Fruit fly (Drosophila melanogaster) whole organism, embryonic: Measurements from ENCODE around the gene defl.

Experiments
- ATbp ChIP-seq: fragments of 200-800 bp; sonication (Bioruptor generic); optimal IDR thresholded peaks from 2 replicates; lab custom pipeline; 2017; ENCODE audit warnings: missing biosample characterization, mild to moderate bottlenecking, missing genetic modification characterization, missing genetic modification reagents
- CG10543 ChIP-seq: fragments of 200-800 bp; sonication (Bioruptor generic); optimal IDR thresholded peaks from 3 replicates; lab custom pipeline; 2017; ENCODE audit warnings: missing biosample characterization, mild to moderate bottlenecking, missing genetic modification characterization, moderate library complexity
- CG12391 ChIP-seq: fragments of 200-800 bp; sonication (Bioruptor generic); optimal IDR thresholded peaks from 3 replicates; lab custom pipeline; 2018; ENCODE audit warnings: missing biosample characterization, mild to moderate bottlenecking, missing genetic modification characterization, moderate library complexity
- CG14710 ChIP-seq: fragments of 200-800 bp; sonication (Bioruptor generic); optimal IDR thresholded peaks from 3 replicates; lab custom pipeline; 2019; ENCODE audit warnings: missing biosample characterization, mild to moderate bottlenecking, missing genetic modification characterization, moderate library complexity
- CG14965 ChIP-seq: fragments of 200-800 bp; sonication (Bioruptor generic); optimal IDR thresholded peaks from 2 replicates; lab custom pipeline; 2016; ENCODE audit warnings: missing biosample characterization, missing genetic modification characterization, borderline replicate concordance
- CG15073 ChIP-seq: fragments of 200-800 bp; sonication (Bioruptor generic); optimal IDR thresholded peaks from 2 replicates; lab custom pipeline; 2016; ENCODE audit warnings: missing biosample characterization, missing genetic modification characterization
- CG15696 ChIP-seq: fragments of 200-800 bp; sonication (Bioruptor generic); optimal IDR thresholded peaks from 2 replicates; lab custom pipeline; 2019; ENCODE audit warnings: missing biosample characterization, mild to moderate bottlenecking, missing genetic modification characterization, moderate library complexity
- CG1603 ChIP-seq: fragments of 200-800 bp; sonication (Bioruptor generic); optimal IDR thresholded peaks from 2 replicates; lab custom pipeline; 2019; ENCODE audit warnings: missing biosample characterization, mild to moderate bottlenecking, missing genetic modification characterization, moderate library complexity
- CG16779 ChIP-seq: fragments of 200-800 bp; sonication (Bioruptor generic); IDR thresholded peaks from 2 replicates; pipeline ENCODE4 v1.3.6; 2022; ENCODE audit warnings: missing biosample characterization, missing genetic modification characterization
- CG2202 ChIP-seq: fragments of 200-800 bp; sonication (Bioruptor generic); optimal IDR thresholded peaks from 2 replicates; lab custom pipeline; 2018; ENCODE audit warnings: missing biosample characterization, mild to moderate bottlenecking, missing genetic modification characterization
- CG2712 ChIP-seq: fragments of 200-800 bp; optimal IDR thresholded peaks from 3 replicates; lab custom pipeline; 2019; ENCODE audit warnings: missing biosample characterization, mild to moderate bottlenecking, missing genetic modification characterization, moderate library complexity
- CG31365 ChIP-seq: fragments of 200-800 bp; sonication (Bioruptor generic); optimal IDR thresholded peaks from 2 replicates; lab custom pipeline; 2018; ENCODE audit warnings: missing biosample characterization, mild to moderate bottlenecking, missing genetic modification characterization
- CG33213 ChIP-seq: fragments of 200-800 bp; sonication (Bioruptor generic); optimal IDR thresholded peaks from 3 replicates; lab custom pipeline; 2016; ENCODE audit warnings: missing biosample characterization, missing genetic modification characterization
- CG4617 ChIP-seq: fragments of 200-800 bp; sonication (Bioruptor generic); optimal IDR thresholded peaks from 3 replicates; lab custom pipeline; 2016; ENCODE audit warnings: missing biosample characterization, missing genetic modification characterization, borderline replicate concordance
- CG5953 ChIP-seq: fragments of 200-800 bp; sonication (Bioruptor generic); IDR thresholded peaks from 2 replicates; pipeline ENCODE4 v1.3.6; 2022; ENCODE audit warnings: missing biosample characterization, missing genetic modification characterization
- CG7271 ChIP-seq: fragments of 200-800 bp; sonication (Bioruptor generic); optimal IDR thresholded peaks from 2 replicates; lab custom pipeline; 2018; ENCODE audit warnings: missing biosample characterization, mild to moderate bottlenecking, missing genetic modification characterization, moderate library complexity
- D19A ChIP-seq: fragments of 200-800 bp; optimal IDR thresholded peaks from 3 replicates; lab custom pipeline; 2019; ENCODE audit warnings: missing biosample characterization, mild to moderate bottlenecking, missing genetic modification characterization, moderate library complexity
- Dad ChIP-seq: fragments of 200-800 bp; sonication (Bioruptor generic); optimal IDR thresholded peaks from 3 replicates; lab custom pipeline; 2016; ENCODE audit warnings: missing biosample characterization, missing genetic modification characterization
- Deaf1 ChIP-seq: fragments of 200-800 bp; optimal IDR thresholded peaks from 3 replicates; lab custom pipeline; 2019; ENCODE audit warnings: missing biosample characterization, mild to moderate bottlenecking, missing genetic modification characterization, moderate library complexity
- Dll ChIP-seq: fragments of 200-800 bp; sonication (Bioruptor generic); IDR thresholded peaks from 4 replicates; pipeline ENCODE4 v1.3.6; 2022; ENCODE audit warnings: missing biosample characterization, missing genetic modification characterization; ENCODE audit not compliant: partially characterized antibody
- Ets65A ChIP-seq: fragments of 200-800 bp; sonication (Bioruptor generic); peaks from one replicate; lab custom pipeline; 2016; ENCODE audit warnings: missing biosample characterization, missing genetic modification characterization
- HHEX ChIP-seq: fragments of 200-800 bp; sonication (Bioruptor generic); optimal IDR thresholded peaks from 3 replicates; lab custom pipeline; 2017; ENCODE audit warnings: missing biosample characterization, mild to moderate bottlenecking, missing genetic modification characterization, missing genetic modification reagents
- Hmx ChIP-seq: fragments of 200-800 bp; sonication (Bioruptor generic); optimal IDR thresholded peaks from 2 replicates; lab custom pipeline; 2016; ENCODE audit warnings: missing biosample characterization, missing genetic modification characterization
- MESR4 ChIP-seq: fragments of 200-800 bp; sonication (Bioruptor generic); optimal IDR thresholded peaks from 2 replicates; lab custom pipeline; 2018; ENCODE audit warnings: missing biosample characterization, mild to moderate bottlenecking, missing genetic modification characterization, moderate library complexity
- NC2α ChIP-seq: fragments of 200-800 bp; sonication (Bioruptor generic); optimal IDR thresholded peaks from 2 replicates; lab custom pipeline; 2016; ENCODE audit warnings: missing biosample characterization, missing genetic modification characterization
- Neu2 ChIP-seq: fragments of 200-800 bp; sonication (Bioruptor generic); optimal IDR thresholded peaks from 3 replicates; lab custom pipeline; 2016; ENCODE audit warnings: missing biosample characterization, missing genetic modification characterization, borderline replicate concordance
- Scr ChIP-seq: fragments of 200-800 bp; sonication (Bioruptor generic); IDR thresholded peaks from 2 replicates; pipeline ENCODE4 v1.3.6; 2022; ENCODE audit warnings: missing biosample characterization, missing genetic modification characterization; ENCODE audit not compliant: partially characterized antibody
- Sin3A ChIP-seq: fragments of >200 bp; optimal IDR thresholded peaks from 2 replicates; lab custom pipeline; 2018
- Vsx1 ChIP-seq: fragments of 200-800 bp; sonication (Bioruptor generic); optimal IDR thresholded peaks from 2 replicates; lab custom pipeline; 2017; ENCODE audit warnings: missing biosample characterization, mild to moderate bottlenecking, missing genetic modification characterization, missing genetic modification reagents
- amos ChIP-seq: fragments of 200-800 bp; sonication (Bioruptor generic); IDR thresholded peaks from 2 replicates; pipeline ENCODE4 v1.3.6; 2022; ENCODE audit warnings: missing biosample characterization, missing genetic modification characterization; ENCODE audit not compliant: partially characterized antibody
- ato ChIP-seq: fragments of 200-800 bp; sonication (Bioruptor generic); IDR thresholded peaks from 2 replicates; pipeline ENCODE4 v1.3.6; 2022; ENCODE audit warnings: missing biosample characterization, missing genetic modification characterization; ENCODE audit not compliant: partially characterized antibody
- btn ChIP-seq: fragments of 200-800 bp; sonication (Bioruptor generic); optimal IDR thresholded peaks from 2 replicates; lab custom pipeline; 2016; ENCODE audit warnings: missing biosample characterization, missing genetic modification characterization
- chn ChIP-seq: fragments of 200-800 bp; sonication (Bioruptor generic); optimal IDR thresholded peaks from 2 replicates; lab custom pipeline; 2016; ENCODE audit warnings: missing biosample characterization, missing genetic modification characterization
- ci ChIP-seq: fragments of 200-800 bp; sonication (Bioruptor generic); IDR thresholded peaks from 3 replicates; pipeline ENCODE4 v1.3.6; 2022; ENCODE audit warnings: missing biosample characterization, missing genetic modification characterization
- croc ChIP-seq: fragments of 200-800 bp; sonication (Bioruptor generic); conservative IDR thresholded peaks from 3 replicates; pipeline ENCODE4 v1.3.6; 2022; ENCODE audit warnings: missing biosample characterization, missing genetic modification characterization
- esg ChIP-seq: fragments of 200-800 bp; sonication (Bioruptor generic); conservative IDR thresholded peaks from 2 replicates; pipeline ENCODE4 v1.3.6; 2022; ENCODE audit warnings: missing biosample characterization, missing genetic modification characterization
- fu2 ChIP-seq: fragments of 200-800 bp; sonication (Bioruptor generic); optimal IDR thresholded peaks from 2 replicates; lab custom pipeline; 2016; ENCODE audit warnings: missing biosample characterization, missing genetic modification characterization
- grn ChIP-seq: fragments of 200-800 bp; sonication (Bioruptor generic); optimal IDR thresholded peaks from 3 replicates; lab custom pipeline; 2017; ENCODE audit warnings: missing biosample characterization, missing genetic modification characterization
- hbn ChIP-seq: fragments of 200-800 bp; sonication (Bioruptor generic); IDR thresholded peaks from 2 replicates; pipeline ENCODE4 v1.3.6; 2022; ENCODE audit warnings: missing biosample characterization, missing genetic modification characterization; ENCODE audit not compliant: partially characterized antibody
- ind ChIP-seq: fragments of 200-800 bp; sonication (Bioruptor generic); optimal IDR thresholded peaks from 3 replicates; lab custom pipeline; 2016; ENCODE audit warnings: missing biosample characterization, missing genetic modification characterization
- mam ChIP-seq: fragments of 200-800 bp; sonication (Bioruptor generic); optimal IDR thresholded peaks from 3 replicates; lab custom pipeline; 2016; ENCODE audit warnings: missing biosample characterization, missing genetic modification characterization
- mld ChIP-seq: fragments of 200-800 bp; sonication (Bioruptor generic); IDR thresholded peaks from 3 replicates; pipeline ENCODE4 v1.3.6; 2022; ENCODE audit warnings: missing biosample characterization, missing genetic modification characterization; ENCODE audit not compliant: partially characterized antibody
- nau ChIP-seq: fragments of 200-800 bp; sonication (Bioruptor generic); optimal IDR thresholded peaks from 3 replicates; lab custom pipeline; 2017; ENCODE audit warnings: missing biosample characterization, mild to moderate bottlenecking, missing genetic modification characterization, missing genetic modification reagents
- phol ChIP-seq: fragments of 200-800 bp; sonication (Bioruptor generic); optimal IDR thresholded peaks from 3 replicates; lab custom pipeline; 2018; ENCODE audit warnings: missing biosample characterization, mild to moderate bottlenecking, missing genetic modification characterization, moderate library complexity
- sd ChIP-seq: fragments of 200-800 bp; sonication (Bioruptor generic); optimal IDR thresholded peaks from 3 replicates; lab custom pipeline; 2018; ENCODE audit warnings: missing biosample characterization, mild to moderate bottlenecking, missing genetic modification characterization, moderate library complexity
- sens ChIP-seq: fragments of 200-800 bp; sonication (Bioruptor generic); peaks from one replicate; lab custom pipeline; 2016; ENCODE audit warnings: missing biosample characterization, missing genetic modification characterization
- stc ChIP-seq: fragments of 200-800 bp; sonication (Bioruptor generic); IDR thresholded peaks from 2 replicates; pipeline ENCODE4 v1.3.6; 2022; ENCODE audit warnings: missing biosample characterization, missing genetic modification characterization
- trem ChIP-seq: fragments of 200-800 bp; optimal IDR thresholded peaks from 3 replicates; lab custom pipeline; 2019; ENCODE audit warnings: missing biosample characterization, mild to moderate bottlenecking, missing genetic modification characterization, moderate library complexity
- trh ChIP-seq: fragments of 200-800 bp; sonication (Bioruptor generic); optimal IDR thresholded peaks from 2 replicates; lab custom pipeline; 2016; ENCODE audit warnings: missing biosample characterization, missing genetic modification characterization
- zfh2 ChIP-seq: fragments of 200-800 bp; sonication (Bioruptor generic); optimal IDR thresholded peaks from 2 replicates; lab custom pipeline; 2016; ENCODE audit warnings: missing biosample characterization, missing genetic modification characterization

The defl gene

DNA sequence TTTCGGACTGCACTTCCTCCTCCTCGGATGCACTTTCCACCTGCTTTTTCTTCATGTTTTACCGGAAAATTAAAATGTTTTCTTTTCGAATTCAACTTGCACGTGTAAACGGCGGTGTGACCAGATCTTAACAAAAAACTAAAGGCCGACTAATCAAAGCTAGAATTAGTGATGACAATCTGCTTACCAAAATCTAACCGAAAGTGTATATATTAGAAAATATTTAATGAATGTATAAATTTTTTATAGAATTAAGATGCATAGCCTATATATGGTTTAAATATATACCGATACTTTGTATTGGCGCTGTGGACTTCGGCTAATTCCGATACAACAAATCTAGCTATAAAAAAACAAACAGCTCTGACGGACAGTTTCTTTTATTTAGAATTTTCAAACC lies 4.3 kb upstream of the defl start, which contains the start of the genes CG18178 and CG14174 (continued):
- TF ChIP-seq amos (GFP tag; lab: Robert Waterston, UW) (no peak), nau (GFP tag; lab: Kevin White, UChicago) (no peak), CG15696 (tag; lab: Kevin White, UChicago) (peak; percentile 85), zfh2 (no peak), CG10543 (GFP tag; lab: Kevin White, UChicago) (peak; percentile 69), mam (GFP tag; lab: Kevin White, UChicago) (peak; percentile 29), CG16779 (no peak), CG4617 (GFP tag; lab: Kevin White, UChicago) (peak; percentile 69), croc (GFP tag; lab: Robert Waterston, UW) (peak; percentile 59; the same call in 2 of the 3 replicates), btn (GFP tag; lab: Kevin White, UChicago) (no peak), Deaf1 (tag; lab: Kevin White, UChicago) (no peak), CG33213 (no peak), CG5953 (no peak), Neu2 (GFP tag; lab: Kevin White, UChicago) (no peak), trh (GFP tag; lab: Kevin White, UChicago) (no peak), CG14965 (no peak), ind (GFP tag; lab: Kevin White, UChicago) (peak; percentile 80), NC2α (GFP tag; lab: Kevin White, UChicago) (no peak), CG1603 (tag; lab: Kevin White, UChicago) (no peak), sd (tag; lab: Kevin White, UChicago) (no peak), CG2202 (tag; lab: Kevin White, UChicago) (peak; percentile 28), Dad (GFP tag; lab: Kevin White, UChicago) (no peak), Hmx (GFP tag; lab: Kevin White, UChicago) (no peak), Scr (GFP tag; lab: Robert Waterston, UW) (peak; percentile 63), CG12391 (tag; lab: Kevin White, UChicago) (peak; percentile 89), CG15073 (no peak), CG7271 (tag; lab: Kevin White, UChicago) (no peak), CG31365 (tag; lab: Kevin White, UChicago) (no peak), stc (GFP tag; lab: Robert Waterston, UW) (0 out of 2 replicates have a peak, but pooled peaks have one; percentile 35), ATbp (GFP tag; lab: Kevin White, UChicago) (peak; percentile 25), Sin3A (lab: Kevin White, UChicago) (peak; percentile 5), Dll (GFP tag; lab: Robert Waterston, UW) (peak; percentile 66), esg (peak; percentile 68), HHEX (peak; percentile 30)

DNA sequence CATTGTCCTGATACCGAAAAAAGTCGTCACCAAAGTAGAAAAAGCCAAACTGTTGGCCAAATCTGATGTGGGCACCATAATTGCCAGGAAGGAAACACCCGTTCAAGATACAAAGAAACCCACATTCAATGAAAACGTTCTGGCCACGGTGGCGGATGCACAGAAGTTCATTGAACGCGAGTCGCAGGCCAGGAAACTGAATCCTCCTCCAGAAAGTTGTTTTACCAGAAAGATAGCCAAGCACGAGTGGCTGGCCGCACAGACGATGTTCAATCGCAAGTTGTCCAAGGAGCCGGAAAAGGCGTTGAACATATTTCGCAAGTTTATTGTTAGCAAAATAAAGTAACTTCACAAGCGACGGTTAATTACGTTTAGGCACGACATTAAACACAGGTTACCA lies 3.1 kb upstream of the defl start:
- TF ChIP-seq fu2 (GFP tag; lab: Kevin White, UChicago) (no peak), Ets65A (GFP tag; lab: Kevin White, UChicago) (peak; percentile 91)

DNA sequence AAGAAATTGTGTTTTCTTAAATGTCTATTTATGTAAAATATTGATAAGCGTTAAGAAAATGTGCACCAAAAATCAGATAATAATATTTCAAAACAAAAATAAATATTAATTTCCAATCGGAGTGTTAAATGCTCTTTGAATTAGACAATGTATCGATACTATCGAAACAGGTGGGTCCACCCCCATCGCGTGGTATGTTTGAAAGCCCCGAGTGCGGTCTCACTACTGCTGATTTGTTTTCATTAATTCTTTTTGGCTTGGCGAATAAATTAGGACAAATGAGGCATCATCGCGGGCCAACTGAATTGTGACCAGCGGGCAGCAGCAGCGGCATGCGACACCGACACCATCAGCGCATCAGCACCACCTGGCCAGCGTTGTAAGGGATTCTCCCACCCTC lies 3.5 kb downstream of the defl start, which contains the start of gene Naa60:
TSS of gene Naa60 (plus strand) at position 189 of the 400 bp plus-strand sequence.
- TF ChIP-seq phol: peak; percentile 25
- peak; percentile 69 for TF ChIP-seq mld (GFP tag; lab: Robert Waterston, UW)
- TF ChIP-seq MESR4 (GFP tag; lab: Kevin White, UChicago): peak; percentile 70
- TF ChIP-seq hbn (GFP tag; lab: Robert Waterston, UW): peak; percentile 90
- peak; percentile 55 for TF ChIP-seq trem (tag; lab: Kevin White, UChicago)
- peak; percentile 27 for TF ChIP-seq chn (GFP tag; lab: Kevin White, UChicago)
- TF ChIP-seq CG14710 (tag; lab: Kevin White, UChicago): peak; percentile 33
- TF ChIP-seq CG2712 (tag; lab: Kevin White, UChicago): peak; percentile 61
- TF ChIP-seq ci (GFP tag; lab: Robert Waterston, UW): no peak
- TF ChIP-seq sens (GFP tag; lab: Kevin White, UChicago): peak; percentile 49
- no peak for TF ChIP-seq Vsx1 (GFP tag; lab: Kevin White, UChicago)
- no peak for TF ChIP-seq grn (GFP tag; lab: Kevin White, UChicago)
- TF ChIP-seq ato (GFP tag; lab: Robert Waterston, UW): peak; percentile 59; the same call in 1 of the 2 replicates
- no peak for TF ChIP-seq D19A (tag; lab: Kevin White, UChicago)
